Fruit fly (Drosophila melanogaster) whole organism, embryonic: ENCODE results near the gene cher.
A peak's percentile ranks its signal among the peaks of the same experiment; 100 is the strongest.

Source experiments
- CG1024 ChIP-seq: fragments of 200-800 bp; sonication (Bioruptor generic); IDR thresholded peaks from 2 replicates; pipeline ENCODE4 v1.3.6; 2022; ENCODE audit warnings: missing biosample characterization, missing genetic modification characterization
- CG10274 ChIP-seq: fragments of 200-800 bp; sonication (Bioruptor generic); optimal IDR thresholded peaks from 3 replicates; lab custom pipeline; 2017; ENCODE audit warnings: missing biosample characterization, mild to moderate bottlenecking, missing genetic modification characterization
- CG10654 ChIP-seq: fragments of 200-800 bp; sonication (Bioruptor generic); optimal IDR thresholded peaks from 2 replicates; lab custom pipeline; 2016; ENCODE audit warnings: missing biosample characterization, missing genetic modification characterization
- CG10959 ChIP-seq: fragments of 200-800 bp; sonication (Bioruptor generic); IDR thresholded peaks from 2 replicates; pipeline ENCODE4 v1.3.6; 2022; ENCODE audit warnings: missing biosample characterization, missing genetic modification characterization
- CG11093 ChIP-seq: fragments of 200-800 bp; sonication (Bioruptor generic); IDR thresholded peaks from 3 replicates; pipeline ENCODE4 v1.3.6; 2022; ENCODE audit warnings: missing biosample characterization, missing genetic modification characterization
- CG11560 ChIP-seq: fragments of 200-800 bp; sonication (Bioruptor generic); IDR thresholded peaks from 3 replicates; pipeline ENCODE4 v1.3.6; 2022; ENCODE audit warnings: missing biosample characterization, missing genetic modification characterization
- CG11696 ChIP-seq: fragments of 200-800 bp; sonication (Bioruptor generic); IDR thresholded peaks from 2 replicates; pipeline ENCODE4 v1.3.6; 2022; ENCODE audit warnings: missing biosample characterization, missing genetic modification characterization
- CG12744 ChIP-seq: fragments of 200-800 bp; sonication (Bioruptor generic); optimal IDR thresholded peaks from 2 replicates; lab custom pipeline; 2016; ENCODE audit warnings: missing biosample characterization, missing genetic modification characterization
- CG15073 ChIP-seq: fragments of 200-800 bp; sonication (Bioruptor generic); optimal IDR thresholded peaks from 2 replicates; lab custom pipeline; 2016; ENCODE audit warnings: missing biosample characterization, missing genetic modification characterization
- CG15479 ChIP-seq: fragments of 200-800 bp; sonication (Bioruptor generic); optimal IDR thresholded peaks from 3 replicates; lab custom pipeline; 2019; ENCODE audit warnings: missing biosample characterization, mild to moderate bottlenecking, missing genetic modification characterization, moderate library complexity
- CG16815 ChIP-seq: fragments of 200-800 bp; sonication (Bioruptor generic); optimal IDR thresholded peaks from 3 replicates; lab custom pipeline; 2017; ENCODE audit warnings: missing biosample characterization, mild to moderate bottlenecking, missing genetic modification characterization
- CG17612 ChIP-seq: fragments of 200-800 bp; sonication (Bioruptor generic); IDR thresholded peaks from 2 replicates; pipeline ENCODE4 v1.3.6; 2022; ENCODE audit warnings: missing biosample characterization, missing genetic modification characterization
- CG1832 ChIP-seq: fragments of 200-800 bp; sonication (Bioruptor generic); optimal IDR thresholded peaks from 2 replicates; lab custom pipeline; 2017; ENCODE audit warnings: missing biosample characterization, mild to moderate bottlenecking, missing genetic modification characterization, inconsistent platforms
- CG18619 ChIP-seq: fragments of 200-800 bp; sonication (Bioruptor generic); optimal IDR thresholded peaks from 3 replicates; lab custom pipeline; 2017; ENCODE audit warnings: missing biosample characterization, mild to moderate bottlenecking, missing genetic modification characterization
- CG42726 ChIP-seq: fragments of 200-800 bp; sonication (Bioruptor generic); IDR thresholded peaks from 2 replicates; pipeline ENCODE4 v1.3.6; 2022; ENCODE audit warnings: missing biosample characterization, missing genetic modification characterization; ENCODE audit not compliant: partially characterized antibody
- CG5245 ChIP-seq: fragments of 200-800 bp; sonication (Bioruptor generic); optimal IDR thresholded peaks from 3 replicates; lab custom pipeline; 2016; ENCODE audit warnings: missing biosample characterization, missing genetic modification characterization
- CG8924 ChIP-seq: fragments of 200-800 bp; optimal IDR thresholded peaks from 3 replicates; lab custom pipeline; 2019; ENCODE audit warnings: missing biosample characterization, mild to moderate bottlenecking, missing genetic modification characterization, moderate library complexity
- CG9727 ChIP-seq: fragments of 200-800 bp; sonication (Bioruptor generic); optimal IDR thresholded peaks from 3 replicates; lab custom pipeline; 2017; ENCODE audit warnings: missing biosample characterization, mild to moderate bottlenecking, missing genetic modification characterization
- CrebB ChIP-seq: fragments of 200-800 bp; sonication (Bioruptor generic); optimal IDR thresholded peaks from 3 replicates; lab custom pipeline; 2018; ENCODE audit warnings: missing biosample characterization, mild to moderate bottlenecking, missing genetic modification characterization
- D ChIP-seq, 2 experiments: fragments of 200-800 bp in 1 of 2; fragments of >200 bp in 1 of 2; sonication (Bioruptor generic) in 1 of 2; optimal IDR thresholded peaks; 2 replicates in 1 of 2; 3 replicates in 1 of 2; lab custom pipeline; 2017; ENCODE audit warnings: mild to moderate bottlenecking in 1 of 2, missing biosample characterization in 1 of 2, missing genetic modification characterization in 1 of 2, missing genetic modification reagents in 1 of 2
- Doc3 ChIP-seq: fragments of 200-800 bp; sonication (Bioruptor generic); IDR thresholded peaks from 3 replicates; pipeline ENCODE4 v1.3.6; 2022; ENCODE audit warnings: missing biosample characterization, missing genetic modification characterization; ENCODE audit not compliant: partially characterized antibody
- Dref ChIP-seq: fragments of 200-800 bp; sonication (Bioruptor generic); IDR thresholded peaks from 2 replicates; pipeline ENCODE4 v1.3.6; 2022; ENCODE audit warnings: missing biosample characterization, missing genetic modification characterization
- Eip74EF ChIP-seq, 2 experiments: fragments of 200-800 bp in 1 of 2; fragments of >200 bp in 1 of 2; sonication (Bioruptor generic) in 1 of 2; optimal IDR thresholded peaks; 2 replicates each; lab custom pipeline; 2017 to 2019; ENCODE audit warnings: missing biosample characterization in 2 of 2, missing genetic modification characterization in 2 of 2, mild to moderate bottlenecking in 1 of 2, moderate library complexity in 1 of 2
- Ets97D ChIP-seq: fragments of 200-800 bp; sonication (Bioruptor generic); optimal IDR thresholded peaks from 3 replicates; lab custom pipeline; 2016; ENCODE audit warnings: missing biosample characterization, missing genetic modification characterization
- HLH4C ChIP-seq: fragments of 200-800 bp; sonication (Bioruptor generic); IDR thresholded peaks from 3 replicates; pipeline ENCODE4 v1.3.6; 2022; ENCODE audit warnings: missing biosample characterization, missing genetic modification characterization; ENCODE audit not compliant: partially characterized antibody
- Med ChIP-seq: fragments of 200-800 bp; sonication (Bioruptor generic); peaks from one replicate; lab custom pipeline; 2016; ENCODE audit warnings: missing biosample characterization, missing genetic modification characterization, mild to moderate bottlenecking, inconsistent platforms, moderate library complexity
- Nf-YC ChIP-seq: fragments of 200-800 bp; optimal IDR thresholded peaks from 3 replicates; lab custom pipeline; 2019; ENCODE audit warnings: missing biosample characterization, mild to moderate bottlenecking, missing genetic modification characterization, moderate library complexity
- Poxn ChIP-seq: fragments of 200-800 bp; sonication (Bioruptor generic); IDR thresholded peaks from 2 replicates; pipeline ENCODE4 v1.3.6; 2022; ENCODE audit warnings: missing biosample characterization, missing genetic modification characterization
- Scr ChIP-seq: fragments of 200-800 bp; sonication (Bioruptor generic); IDR thresholded peaks from 2 replicates; pipeline ENCODE4 v1.3.6; 2022; ENCODE audit warnings: missing biosample characterization, missing genetic modification characterization; ENCODE audit not compliant: partially characterized antibody
- Spps ChIP-seq: fragments of 200-800 bp; sonication (Bioruptor generic); optimal IDR thresholded peaks from 2 replicates; lab custom pipeline; 2018; ENCODE audit warnings: missing biosample characterization, mild to moderate bottlenecking, missing genetic modification characterization
- Sry-β ChIP-seq: fragments of 200-800 bp; sonication (Bioruptor generic); optimal IDR thresholded peaks from 2 replicates; lab custom pipeline; 2018; ENCODE audit warnings: missing biosample characterization, mild to moderate bottlenecking, missing genetic modification characterization, moderate library complexity
- Ssrp ChIP-seq: fragments of 200-800 bp; sonication (Bioruptor generic); optimal IDR thresholded peaks from 2 replicates; lab custom pipeline; 2018; ENCODE audit warnings: missing biosample characterization, mild to moderate bottlenecking, missing genetic modification characterization, moderate library complexity
- bab2 ChIP-seq: fragments of 200-800 bp; sonication (Bioruptor generic); optimal IDR thresholded peaks from 2 replicates; lab custom pipeline; 2016; ENCODE audit warnings: missing biosample characterization, missing genetic modification characterization
- crp ChIP-seq, 2 experiments: fragments of 200-800 bp; sonication (Bioruptor generic); optimal IDR thresholded peaks; 2 replicates in 1 of 2; 3 replicates in 1 of 2; lab custom pipeline; 2017; ENCODE audit warnings: missing biosample characterization in 2 of 2, missing genetic modification characterization in 2 of 2, mild to moderate bottlenecking in 1 of 2, moderate library complexity in 1 of 2
- en ChIP-seq: fragments of 200-800 bp; sonication (Bioruptor generic); optimal IDR thresholded peaks from 2 replicates; lab custom pipeline; 2016; ENCODE audit warnings: missing biosample characterization, missing genetic modification characterization
- grau ChIP-seq: fragments of 200-800 bp; optimal IDR thresholded peaks from 3 replicates; lab custom pipeline; 2019; ENCODE audit warnings: missing biosample characterization, mild to moderate bottlenecking, missing genetic modification characterization, moderate library complexity
- hb ChIP-seq: fragments of 200-800 bp; sonication (Bioruptor generic); IDR thresholded peaks from 3 replicates; pipeline ENCODE4 v1.3.6; 2022; ENCODE audit warnings: missing biosample characterization, missing genetic modification characterization; ENCODE audit not compliant: partially characterized antibody
- inv ChIP-seq: fragments of 200-800 bp; sonication (Bioruptor generic); IDR thresholded peaks from 2 replicates; pipeline ENCODE4 v1.3.6; 2022; ENCODE audit warnings: missing biosample characterization, missing genetic modification characterization; ENCODE audit not compliant: partially characterized antibody
- otp ChIP-seq: fragments of 200-800 bp; sonication (Bioruptor generic); IDR thresholded peaks from 3 replicates; pipeline ENCODE4, ENCODE4 v1.3.6; 2022; ENCODE audit warnings: missing biosample characterization, missing genetic modification characterization
- pzg ChIP-seq: fragments of 200-800 bp; sonication (Bioruptor generic); optimal IDR thresholded peaks from 3 replicates; lab custom pipeline; 2018; ENCODE audit warnings: missing biosample characterization, mild to moderate bottlenecking, missing genetic modification characterization, moderate library complexity
- run ChIP-seq: fragments of 200-800 bp; sonication (Bioruptor generic); optimal IDR thresholded peaks from 3 replicates; lab custom pipeline; 2018; ENCODE audit warnings: missing biosample characterization, mild to moderate bottlenecking, missing genetic modification characterization
- scrt ChIP-seq: fragments of 200-800 bp; sonication (Bioruptor generic); optimal IDR thresholded peaks from 2 replicates; lab custom pipeline; 2018; ENCODE audit warnings: missing biosample characterization, mild to moderate bottlenecking, missing genetic modification characterization, moderate library complexity
- sens ChIP-seq: fragments of 200-800 bp; sonication (Bioruptor generic); peaks from one replicate; lab custom pipeline; 2016; ENCODE audit warnings: missing biosample characterization, missing genetic modification characterization
- slou ChIP-seq: fragments of 200-800 bp; sonication (Bioruptor generic); optimal IDR thresholded peaks from 3 replicates; lab custom pipeline; 2016; ENCODE audit warnings: missing biosample characterization, missing genetic modification characterization
- stc ChIP-seq: fragments of 200-800 bp; sonication (Bioruptor generic); IDR thresholded peaks from 2 replicates; pipeline ENCODE4 v1.3.6; 2022; ENCODE audit warnings: missing biosample characterization, missing genetic modification characterization
- tio ChIP-seq: fragments of 200-800 bp; sonication (Bioruptor generic); optimal IDR thresholded peaks from 2 replicates; lab custom pipeline; 2017; ENCODE audit warnings: missing biosample characterization, missing genetic modification characterization, inconsistent platforms
- unc-4 ChIP-seq: fragments of 200-800 bp; sonication (Bioruptor generic); IDR thresholded peaks from 2 replicates; pipeline ENCODE4 v1.3.6; 2022; ENCODE audit warnings: missing biosample characterization, missing genetic modification characterization; ENCODE audit not compliant: partially characterized antibody
- zen ChIP-seq: fragments of 200-800 bp; sonication (Bioruptor generic); optimal IDR thresholded peaks from 3 replicates; lab custom pipeline; 2018; ENCODE audit warnings: missing biosample characterization, mild to moderate bottlenecking, missing genetic modification characterization, moderate library complexity

The cher gene

dm6 chr3R:17085029-17085807 is 40.0 kb downstream of the cher start, which contains the start of gene GckIII (continued):
- peak; percentile 86 for TF ChIP-seq Doc3 (GFP tag; lab: Robert Waterston, UW)
- peak; percentile 79 for TF ChIP-seq hb (GFP tag; lab: Robert Waterston, UW)
- no peak for TF ChIP-seq CG12744 (GFP tag; lab: Kevin White, UChicago)
- TF ChIP-seq CG10654 (GFP tag; lab: Kevin White, UChicago), result no peak
- TF ChIP-seq CG11093 (GFP tag; lab: Robert Waterston, UW), result no peak
- TF ChIP-seq Dref, result peak; percentile 79
- TF ChIP-seq sens (GFP tag; lab: Kevin White, UChicago), result peak; percentile 82
- TF ChIP-seq crp (GFP tag; optimal IDR thresholded peaks at IDR 0.05; lab: Kevin White, UChicago), result peak in 1 of 2 experiments; percentile 79
- TF ChIP-seq CG10274 (GFP tag; lab: Kevin White, UChicago), result no peak
- no peak for TF ChIP-seq D (optimal IDR thresholded peaks at IDR 0.05; lab: Kevin White, UChicago)
- TF ChIP-seq D (GFP tag; optimal IDR thresholded peaks at IDR 0.05; lab: Kevin White, UChicago), result no peak
- peak; percentile 32 for TF ChIP-seq CG8924 (tag; lab: Kevin White, UChicago)
- TF ChIP-seq CG15073 (GFP tag; lab: Kevin White, UChicago), result no peak
- no peak for TF ChIP-seq zen (tag; lab: Kevin White, UChicago)
- TF ChIP-seq CG1024 (GFP tag; lab: Robert Waterston, UW), result no peak
- peak; percentile 91 for TF ChIP-seq unc-4 (GFP tag; lab: Robert Waterston, UW)
- TF ChIP-seq grau, result no peak
- no peak for TF ChIP-seq CG1832
- TF ChIP-seq otp (GFP tag; lab: Robert Waterston, UW), result no peak
- TF ChIP-seq Sry-β (GFP tag; lab: Kevin White, UChicago), result peak; percentile 5
- no peak for TF ChIP-seq tio (GFP tag; lab: Kevin White, UChicago)
- no peak for TF ChIP-seq CG18619 (GFP tag; lab: Kevin White, UChicago)
- TF ChIP-seq Eip74EF (GFP tag; optimal IDR thresholded peaks at IDR 0.05; lab: Kevin White, UChicago), result no peak
- peak; percentile 5 for TF ChIP-seq CG9727 (GFP tag; lab: Kevin White, UChicago)
- TF ChIP-seq Ets97D (GFP tag; lab: Kevin White, UChicago), result no peak
- peak; percentile 82 for TF ChIP-seq HLH4C (GFP tag; lab: Robert Waterston, UW)
- peak; percentile 73; the same call in 1 of the 2 replicates for TF ChIP-seq CG42726 (GFP tag; lab: Robert Waterston, UW)
- TF ChIP-seq CG11560 (tag; lab: Robert Waterston, UW), result peak; percentile 83; the same call in 2 of the 3 replicates
- TF ChIP-seq CrebB (tag; lab: Kevin White, UChicago), result no peak
- peak; percentile 54 for TF ChIP-seq Med (GFP tag; lab: Kevin White, UChicago)
- TF ChIP-seq Spps (tag; lab: Kevin White, UChicago), result no peak
- no peak for TF ChIP-seq CG11696 (GFP tag; lab: Robert Waterston, UW)
- TF ChIP-seq en (GFP tag; lab: Kevin White, UChicago), result no peak
- no peak for TF ChIP-seq CG10959
- TF ChIP-seq pzg (GFP tag; lab: Kevin White, UChicago), result peak; percentile 37
- TF ChIP-seq bab2 (GFP tag; lab: Kevin White, UChicago), result no peak
- TF ChIP-seq scrt (GFP tag; lab: Kevin White, UChicago), result no peak
- no peak for TF ChIP-seq slou
- TF ChIP-seq run (tag; lab: Kevin White, UChicago), result no peak
- TF ChIP-seq inv (GFP tag; lab: Robert Waterston, UW), result peak; percentile 70
- no peak for TF ChIP-seq Ssrp (tag; lab: Kevin White, UChicago)
- no peak for TF ChIP-seq CG16815 (GFP tag; lab: Kevin White, UChicago)
- no peak for TF ChIP-seq stc (GFP tag; lab: Robert Waterston, UW)
- TF ChIP-seq Nf-YC (tag; lab: Kevin White, UChicago), result no peak
- no peak for TF ChIP-seq CG5245 (GFP tag; lab: Kevin White, UChicago)
- TF ChIP-seq CG15479 (GFP tag; lab: Kevin White, UChicago), result no peak
- no peak for TF ChIP-seq Poxn (GFP tag; lab: Robert Waterston, UW)
- no peak for TF ChIP-seq CG17612
- TF ChIP-seq Scr (GFP tag; lab: Robert Waterston, UW), result peak; percentile 89
